Worm (Caenorhabditis elegans) whole organism, midembryonic: ENCODE results near the gene F55E10.4.

Experiments used
- T22C8.4 ChIP-seq: fragments of 200-800 bp; sonication (Bioruptor generic); IDR thresholded peaks from 2 replicates; pipeline ENCODE4 v1.3.6; 2022; ENCODE audit warnings: missing genetic modification characterization, missing compliant biosample characterization
- cog-1 ChIP-seq: sonication (generic microtip); optimal IDR thresholded peaks from 2 replicates; lab custom pipeline; 2016; ENCODE audit warnings: missing genetic modification characterization, missing compliant biosample characterization
- flt-1 ChIP-seq: fragments of 200-800 bp; sonication (Bioruptor generic); IDR thresholded peaks from 2 replicates; pipeline ENCODE4 v1.3.6; 2022; ENCODE audit warnings: missing genetic modification characterization, missing compliant biosample characterization
- med-1 ChIP-seq: sonication (generic microtip); optimal IDR thresholded peaks from 2 replicates; lab custom pipeline; 2017; ENCODE audit warnings: missing genetic modification characterization, mild to moderate bottlenecking, missing compliant biosample characterization, antibody characterized with exemption, missing genetic modification reagents; ENCODE audit not compliant: insufficient read depth
- ref-1 ChIP-seq: fragments of 200-800 bp; sonication (Bioruptor generic); conservative IDR thresholded peaks from 2 replicates; pipeline ENCODE4 v1.3.6; 2022; ENCODE audit warnings: missing genetic modification reagents, missing genetic modification characterization, missing compliant biosample characterization
- tab-1 ChIP-seq: fragments of 200-800 bp; sonication (Bioruptor generic); IDR thresholded peaks from 2 replicates; pipeline ENCODE4 v1.3.6; 2022; ENCODE audit warnings: missing genetic modification characterization, missing compliant biosample characterization
- ztf-23 ChIP-seq: fragments of 200-800 bp; sonication (Bioruptor generic); IDR thresholded peaks from 2 replicates; pipeline ENCODE4 v1.3.6; 2022; ENCODE audit warnings: missing genetic modification reagents, missing genetic modification characterization, missing compliant biosample characterization
- ztf-29 ChIP-seq: fragments of 200-800 bp; sonication (Bioruptor generic); IDR thresholded peaks from 2 replicates; pipeline ENCODE4 v1.3.6; 2022; ENCODE audit warnings: missing genetic modification reagents, missing genetic modification characterization, missing compliant biosample characterization

DNA sequence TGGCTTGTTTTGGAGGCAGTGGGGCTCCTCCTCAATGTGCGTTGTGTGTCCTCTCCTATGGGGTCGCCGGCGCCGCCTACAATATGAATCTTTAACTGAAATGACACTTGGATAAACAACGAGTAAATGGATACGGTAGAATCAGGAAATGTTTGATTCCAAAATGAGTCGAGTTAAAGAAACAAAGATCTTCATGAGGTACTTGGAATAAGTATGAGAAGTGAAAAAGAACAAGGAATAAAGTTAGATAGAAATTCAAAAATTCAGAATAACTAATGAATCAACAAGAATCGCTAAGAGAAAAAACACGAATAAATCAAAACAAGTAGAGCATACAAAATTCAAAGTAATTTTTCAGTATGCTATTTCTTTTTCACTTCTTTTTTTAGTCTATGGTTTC is 23.3 kb upstream of the F55E10.4 start, which contains the start of gene npr-28:
- TF ChIP-seq ztf-29 (no peak), tab-1 (GFP tag; lab: Robert Waterston, UW) (no peak), ref-1 (GFP tag; lab: Robert Waterston, UW) (no peak), med-1 (GFP tag; lab: Kevin White, UChicago) (no peak), cog-1 (tag; lab: Kevin White, UChicago) (no peak), flt-1 (no peak), ztf-23 (GFP tag; lab: Robert Waterston, UW) (no peak), T22C8.4 (no peak)
